Worm (Caenorhabditis elegans) whole organism, late embryonic: ENCODE data around the gene gcy-4.

Source experiments
- C08G9.2 ChIP-seq: sonication (generic microtip); optimal IDR thresholded peaks from 2 replicates; lab custom pipeline; 2016; ENCODE audit warnings: mild to moderate bottlenecking, missing genetic modification characterization, moderate library complexity, missing compliant biosample characterization
- C38D4.7 ChIP-seq: fragments of 200-800 bp; sonication (Bioruptor generic); optimal IDR thresholded peaks from 2 replicates; lab custom pipeline; 2018; ENCODE audit warnings: mild to moderate bottlenecking, missing genetic modification characterization, moderate library complexity, missing compliant biosample characterization
- K09A11.1 ChIP-seq: sonication (generic microtip); optimal IDR thresholded peaks from 2 replicates; lab custom pipeline; 2017; ENCODE audit warnings: antibody characterized with exemption, mild to moderate bottlenecking, missing genetic modification characterization, missing compliant biosample characterization; ENCODE audit not compliant: insufficient read depth
- T23F11.4 ChIP-seq: fragments of 200-800 bp; sonication (Bioruptor generic); optimal IDR thresholded peaks from 2 replicates; lab custom pipeline; 2018; ENCODE audit warnings: mild to moderate bottlenecking, missing genetic modification characterization, missing compliant biosample characterization
- Y22D7AL.16 ChIP-seq: sonication (generic microtip); optimal IDR thresholded peaks from 2 replicates; lab custom pipeline; 2016; ENCODE audit warnings: missing genetic modification characterization, missing compliant biosample characterization
- ahr-1 ChIP-seq: sonication (generic microtip); optimal IDR thresholded peaks from 2 replicates; lab custom pipeline; 2016; ENCODE audit warnings: missing genetic modification characterization, missing compliant biosample characterization
- ceh-14 ChIP-seq: sonication (generic microtip); optimal IDR thresholded peaks from 2 replicates; lab custom pipeline; 2016; ENCODE audit warnings: missing genotype, missing genetic modification characterization, missing compliant biosample characterization
- ceh-18 ChIP-seq: sonication (generic microtip); optimal IDR thresholded peaks from 2 replicates; lab custom pipeline; 2016; ENCODE audit warnings: missing genetic modification characterization, missing compliant biosample characterization
- ceh-2 ChIP-seq: sonication (generic microtip); optimal IDR thresholded peaks from 2 replicates; lab custom pipeline; 2016; ENCODE audit warnings: missing genotype, missing genetic modification characterization, missing compliant biosample characterization
- ceh-24 ChIP-seq: sonication (generic microtip); optimal IDR thresholded peaks from 2 replicates; lab custom pipeline; 2016; ENCODE audit warnings: mild to moderate bottlenecking, missing genetic modification characterization, missing compliant biosample characterization
- ceh-30 ChIP-seq: fragments of 150-350 bp; optimal IDR thresholded peaks from 2 replicates; lab custom pipeline; 2014; ENCODE audit warnings: missing biosample characterization, missing genetic modification characterization
- ceh-31 ChIP-seq: sonication (generic microtip); optimal IDR thresholded peaks from 2 replicates; lab custom pipeline; 2016; ENCODE audit warnings: missing genetic modification characterization, missing compliant biosample characterization
- ceh-34 ChIP-seq: sonication (generic microtip); optimal IDR thresholded peaks from 2 replicates; lab custom pipeline; 2016; ENCODE audit warnings: mild to moderate bottlenecking, missing genetic modification characterization, missing compliant biosample characterization
- ceh-48 ChIP-seq: sonication (generic microtip); optimal IDR thresholded peaks from 2 replicates; lab custom pipeline; 2016; ENCODE audit warnings: missing genetic modification characterization, inconsistent platforms, missing compliant biosample characterization
- ceh-9 ChIP-seq: sonication (generic microtip); optimal IDR thresholded peaks from 2 replicates; lab custom pipeline; 2016; ENCODE audit warnings: mild to moderate bottlenecking, missing genetic modification characterization, inconsistent platforms, missing compliant biosample characterization
- che-1 ChIP-seq: sonication (generic microtip); optimal IDR thresholded peaks from 2 replicates; lab custom pipeline; 2016; ENCODE audit warnings: mild to moderate bottlenecking, missing genetic modification characterization, missing compliant biosample characterization
- elt-2 ChIP-seq: sonication (generic microtip); optimal IDR thresholded peaks from 2 replicates; lab custom pipeline; 2016; ENCODE audit warnings: missing genetic modification reagents, missing genetic modification characterization, missing compliant biosample characterization
- ets-4 ChIP-seq: sonication (generic microtip); optimal IDR thresholded peaks from 2 replicates; lab custom pipeline; 2016; ENCODE audit warnings: missing genetic modification characterization, missing compliant biosample characterization
- eyg-1 ChIP-seq: sonication (generic microtip); optimal IDR thresholded peaks from 2 replicates; lab custom pipeline; 2016; ENCODE audit warnings: missing genotype, missing genetic modification characterization, missing compliant biosample characterization
- fax-1 ChIP-seq: sonication (generic microtip); optimal IDR thresholded peaks from 2 replicates; lab custom pipeline; 2016; ENCODE audit warnings: missing genotype, missing genetic modification characterization, missing compliant biosample characterization
- fkh-10 ChIP-seq: fragments of 150-350 bp; optimal IDR thresholded peaks from 2 replicates; lab custom pipeline; 2014; ENCODE audit warnings: missing biosample characterization, missing genetic modification reagents, missing genetic modification characterization
- fkh-6 ChIP-seq: sonication (generic microtip); optimal IDR thresholded peaks from 2 replicates; lab custom pipeline; 2016; ENCODE audit warnings: missing genetic modification characterization, missing compliant biosample characterization
- gmeb-2 ChIP-seq: sonication (generic microtip); optimal IDR thresholded peaks from 2 replicates; lab custom pipeline; 2016; ENCODE audit warnings: missing genetic modification characterization, inconsistent platforms, missing compliant biosample characterization
- hlh-13 ChIP-seq: fragments of 200-800 bp; sonication (Bioruptor generic); optimal IDR thresholded peaks from 2 replicates; lab custom pipeline; 2018; ENCODE audit warnings: mild to moderate bottlenecking, missing genetic modification characterization, missing compliant biosample characterization
- hlh-15 ChIP-seq: sonication (generic microtip); optimal IDR thresholded peaks from 2 replicates; lab custom pipeline; 2016; ENCODE audit warnings: missing genetic modification characterization, missing compliant biosample characterization
- hlh-8 ChIP-seq: sonication (generic microtip); optimal IDR thresholded peaks from 2 replicates; lab custom pipeline; 2016; ENCODE audit warnings: missing genotype, missing genetic modification characterization, missing compliant biosample characterization
- lim-6 ChIP-seq: sonication (generic microtip); optimal IDR thresholded peaks from 2 replicates; lab custom pipeline; 2016; ENCODE audit warnings: missing genetic modification characterization, missing compliant biosample characterization
- lin-11 ChIP-seq: fragments of 200-800 bp; sonication (Bioruptor generic); optimal IDR thresholded peaks from 2 replicates; lab custom pipeline; 2018; ENCODE audit warnings: mild to moderate bottlenecking, missing genetic modification characterization, missing compliant biosample characterization
- madf-2 ChIP-seq: sonication (generic microtip); optimal IDR thresholded peaks from 2 replicates; lab custom pipeline; 2017; ENCODE audit warnings: missing genetic modification characterization, missing compliant biosample characterization
- mec-3 ChIP-seq: sonication (generic microtip); optimal IDR thresholded peaks from 2 replicates; lab custom pipeline; 2016; ENCODE audit warnings: borderline replicate concordance, missing genetic modification characterization, missing compliant biosample characterization
- nfya-1 ChIP-seq: sonication (generic microtip); optimal IDR thresholded peaks from 2 replicates; lab custom pipeline; 2017; ENCODE audit warnings: missing genetic modification characterization, mild to moderate bottlenecking, missing compliant biosample characterization, antibody characterized with exemption, moderate library complexity
- nhr-11 ChIP-seq: fragments of 150-350 bp; optimal IDR thresholded peaks from 2 replicates; lab custom pipeline; 2014; ENCODE audit warnings: missing biosample characterization, missing genetic modification characterization
- pag-3 ChIP-seq: sonication (generic microtip); optimal IDR thresholded peaks from 2 replicates; lab custom pipeline; 2016; ENCODE audit warnings: missing compliant biosample characterization, missing genetic modification characterization, borderline replicate concordance
- pat-9 ChIP-seq: fragments of 200-800 bp; sonication (Bioruptor generic); optimal IDR thresholded peaks from 2 replicates; lab custom pipeline; 2018; ENCODE audit warnings: mild to moderate bottlenecking, missing genetic modification characterization, moderate library complexity, missing compliant biosample characterization
- pha-2 ChIP-seq: sonication (generic microtip); optimal IDR thresholded peaks from 2 replicates; lab custom pipeline; 2017; ENCODE audit warnings: mild to moderate bottlenecking, missing genetic modification characterization, missing compliant biosample characterization
- pha-4 ChIP-seq: fragments of 150-350 bp; optimal IDR thresholded peaks from 2 replicates; lab custom pipeline; 2018; ENCODE audit warnings: missing biosample characterization, missing genetic modification reagents, missing genetic modification characterization
- ref-2 ChIP-seq: sonication (generic microtip); optimal IDR thresholded peaks from 2 replicates; lab custom pipeline; 2016; ENCODE audit warnings: missing genetic modification characterization, missing compliant biosample characterization
- rnt-1 ChIP-seq: sonication (generic microtip); optimal IDR thresholded peaks from 2 replicates; lab custom pipeline; 2016; ENCODE audit warnings: missing genetic modification characterization, missing compliant biosample characterization
- sox-2 ChIP-seq: fragments of 200-800 bp; sonication (Bioruptor generic); IDR thresholded peaks from 2 replicates; pipeline ENCODE4 v1.3.6; 2022; ENCODE audit warnings: missing genetic modification reagents, missing genetic modification characterization, missing compliant biosample characterization
- sox-4 ChIP-seq: sonication (generic microtip); optimal IDR thresholded peaks from 2 replicates; lab custom pipeline; 2017; ENCODE audit warnings: mild to moderate bottlenecking, missing genetic modification characterization, inconsistent platforms, missing compliant biosample characterization
- tbx-2 ChIP-seq: sonication (generic microtip); optimal IDR thresholded peaks from 2 replicates; lab custom pipeline; 2016; ENCODE audit warnings: missing genetic modification characterization, missing compliant biosample characterization
- tbx-7 ChIP-seq: sonication (generic microtip); optimal IDR thresholded peaks from 2 replicates; lab custom pipeline; 2016; ENCODE audit warnings: missing genotype, missing genetic modification characterization, missing compliant biosample characterization
- ttx-3 ChIP-seq: sonication (generic microtip); optimal IDR thresholded peaks from 2 replicates; lab custom pipeline; 2016; ENCODE audit warnings: missing genetic modification reagents, missing genetic modification characterization, missing compliant biosample characterization
- unc-42 ChIP-seq: sonication (generic microtip); optimal IDR thresholded peaks from 2 replicates; lab custom pipeline; 2016; ENCODE audit warnings: missing genotype, missing genetic modification characterization, missing compliant biosample characterization
- zip-5 ChIP-seq: sonication (generic microtip); optimal IDR thresholded peaks from 2 replicates; lab custom pipeline; 2016; ENCODE audit warnings: missing genetic modification characterization, missing compliant biosample characterization

Gene gcy-4

DNA sequence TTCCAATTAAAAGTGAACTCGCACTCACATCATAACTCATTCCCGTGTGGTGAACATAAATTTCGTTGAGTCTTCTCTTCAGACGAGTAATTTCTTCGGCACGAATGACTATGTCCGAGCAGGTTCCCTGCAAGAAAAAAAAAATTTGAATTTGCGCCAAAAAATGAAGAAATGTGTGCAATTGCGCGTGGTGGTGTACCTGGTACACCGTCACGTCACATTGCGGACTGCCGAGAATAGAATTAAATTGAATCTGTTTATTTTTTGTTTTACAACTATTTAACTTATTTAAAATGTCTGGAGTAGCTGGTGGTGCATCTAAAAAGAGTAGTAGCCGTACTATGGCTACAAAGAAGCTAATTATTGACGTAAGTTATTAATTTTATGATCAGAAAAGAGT is 7.7 kb downstream of the gcy-4 start, which contains the start of gene mdt-22:
mdt-22 (plus strand) TSS at position 263 of the 400 bp plus-strand sequence.
- TF ChIP-seq sox-4 = peak; percentile 3
- no peak for TF ChIP-seq K09A11.1 (tag; lab: Kevin White, UChicago)
- TF ChIP-seq mec-3 (tag; lab: Kevin White, UChicago) = no peak
- peak; percentile 7 for TF ChIP-seq ceh-48 (tag; lab: Kevin White, UChicago)
- peak; percentile 51 for TF ChIP-seq ref-2 (tag; lab: Kevin White, UChicago)
- TF ChIP-seq rnt-1 (tag; lab: Kevin White, UChicago) = no peak
- TF ChIP-seq Y22D7AL.16 (tag; lab: Kevin White, UChicago) = no peak
- no peak for TF ChIP-seq ceh-9 (tag; lab: Kevin White, UChicago)
- no peak for TF ChIP-seq zip-5
- no peak for TF ChIP-seq hlh-15 (tag; lab: Kevin White, UChicago)
- TF ChIP-seq fkh-6 (tag; lab: Kevin White, UChicago) = no peak
- peak; percentile 64 for TF ChIP-seq ceh-14
- TF ChIP-seq gmeb-2 (tag; lab: Kevin White, UChicago) = no peak
- TF ChIP-seq hlh-13 (GFP tag; lab: Kevin White, UChicago) = no peak
- peak; percentile 62 for TF ChIP-seq tbx-2 (tag; lab: Kevin White, UChicago)
- TF ChIP-seq sox-2 = no peak
- TF ChIP-seq madf-2 = no peak
- peak; percentile 34 for TF ChIP-seq ceh-30 (tag; lab: Kevin White, UChicago)
- peak; percentile 4 for TF ChIP-seq ceh-2 (tag; lab: Kevin White, UChicago)
- peak; percentile 76 for TF ChIP-seq nfya-1 (tag; lab: Kevin White, UChicago)
- TF ChIP-seq ets-4 = peak; percentile 13
- TF ChIP-seq pat-9 (tag; lab: Kevin White, UChicago) = peak; percentile 45
- TF ChIP-seq ttx-3 = no peak
- peak; percentile 9 for TF ChIP-seq ceh-24 (tag; lab: Kevin White, UChicago)
- TF ChIP-seq lin-11 (tag; lab: Kevin White, UChicago) = no peak
- TF ChIP-seq che-1 (tag; lab: Kevin White, UChicago) = no peak
- TF ChIP-seq pha-2 = peak; percentile 13
- TF ChIP-seq ceh-18 (tag; lab: Kevin White, UChicago) = peak; percentile 45
- TF ChIP-seq fkh-10 (GFP tag; lab: Kevin White, UChicago) = no peak
- TF ChIP-seq pha-4 (tag; lab: Kevin White, UChicago) = no peak
- TF ChIP-seq ceh-34 = peak; percentile 35
- TF ChIP-seq eyg-1 (tag; lab: Kevin White, UChicago) = no peak
- peak; percentile 83 for TF ChIP-seq unc-42
- TF ChIP-seq fax-1 (tag; lab: Kevin White, UChicago) = no peak
- no peak for TF ChIP-seq nhr-11 (tag; lab: Kevin White, UChicago)
- TF ChIP-seq ahr-1 = no peak
- TF ChIP-seq C38D4.7 (GFP tag; lab: Kevin White, UChicago) = no peak
- no peak for TF ChIP-seq pag-3 (tag; lab: Kevin White, UChicago)
- TF ChIP-seq ceh-31 (tag; lab: Kevin White, UChicago) = peak; percentile 10
- no peak for TF ChIP-seq tbx-7
- no peak for TF ChIP-seq lim-6 (tag; lab: Kevin White, UChicago)
- TF ChIP-seq T23F11.4 = no peak
- peak; percentile 22 for TF ChIP-seq elt-2
- peak; percentile 38 for TF ChIP-seq C08G9.2 (tag; lab: Kevin White, UChicago)
- TF ChIP-seq hlh-8 (tag; lab: Kevin White, UChicago) = no peak
